Fruit fly (Drosophila melanogaster) whole organism, embryonic: ENCODE results near the gene CG10948.

Source experiments
- Abd-B ChIP-seq: fragments of 200-800 bp; sonication (Bioruptor generic); optimal IDR thresholded peaks from 2 replicates; lab custom pipeline; 2018; ENCODE audit warnings: missing biosample characterization, mild to moderate bottlenecking, missing genetic modification characterization, moderate library complexity
- Ada2b ChIP-seq: fragments of 200-800 bp; sonication (Bioruptor generic); IDR thresholded peaks from 2 replicates; pipeline ENCODE4 v1.3.6; 2022; ENCODE audit warnings: missing biosample characterization, missing genetic modification characterization
- Bteb2 ChIP-seq: fragments of 200-800 bp; sonication (Bioruptor generic); optimal IDR thresholded peaks from 2 replicates; lab custom pipeline; 2016; ENCODE audit warnings: missing biosample characterization, missing genetic modification characterization
- CG10321 ChIP-seq: fragments of 200-800 bp; sonication (Bioruptor generic); IDR thresholded peaks from 2 replicates; pipeline ENCODE4 v1.3.6; 2022; ENCODE audit warnings: missing biosample characterization, missing genetic modification characterization
- CG11695 ChIP-seq: fragments of 200-800 bp; sonication (Bioruptor generic); IDR thresholded peaks from 3 replicates; pipeline ENCODE4 v1.3.6; 2022; ENCODE audit warnings: missing biosample characterization, missing genetic modification characterization
- CG12236 ChIP-seq: fragments of 200-800 bp; sonication (Bioruptor generic); optimal IDR thresholded peaks from 2 replicates; lab custom pipeline; 2016; ENCODE audit warnings: missing biosample characterization, missing genetic modification characterization
- CG14965 ChIP-seq: fragments of 200-800 bp; sonication (Bioruptor generic); optimal IDR thresholded peaks from 2 replicates; lab custom pipeline; 2016; ENCODE audit warnings: missing biosample characterization, missing genetic modification characterization, borderline replicate concordance
- CG17912 ChIP-seq: fragments of 200-800 bp; sonication (Bioruptor generic); optimal IDR thresholded peaks from 2 replicates; lab custom pipeline; 2018; ENCODE audit warnings: missing biosample characterization, mild to moderate bottlenecking, missing genetic modification characterization
- CG18011 ChIP-seq: fragments of 200-800 bp; sonication (Bioruptor generic); optimal IDR thresholded peaks from 2 replicates; lab custom pipeline; 2017; ENCODE audit warnings: missing biosample characterization, missing genetic modification characterization, mild to moderate bottlenecking, moderate library complexity, missing genotype
- CG18262 ChIP-seq: fragments of 200-800 bp; optimal IDR thresholded peaks from 3 replicates; lab custom pipeline; 2019; ENCODE audit warnings: missing biosample characterization, mild to moderate bottlenecking, missing genetic modification characterization, moderate library complexity
- CG18476 ChIP-seq: fragments of 200-800 bp; sonication (Bioruptor generic); optimal IDR thresholded peaks from 2 replicates; lab custom pipeline; 2016; ENCODE audit warnings: missing biosample characterization, mild to moderate bottlenecking, missing genetic modification characterization
- CG2116 ChIP-seq: fragments of 200-800 bp; sonication (Bioruptor generic); optimal IDR thresholded peaks from 3 replicates; lab custom pipeline; 2018; ENCODE audit warnings: missing biosample characterization, mild to moderate bottlenecking, missing genetic modification characterization
- CG2889 ChIP-seq: fragments of 200-800 bp; sonication (Bioruptor generic); IDR thresholded peaks from 3 replicates; pipeline ENCODE4 v1.3.6; 2022; ENCODE audit warnings: missing biosample characterization, missing genetic modification characterization
- CG30431 ChIP-seq: fragments of 200-800 bp; sonication (Bioruptor generic); optimal IDR thresholded peaks from 2 replicates; lab custom pipeline; 2017; ENCODE audit warnings: missing biosample characterization, missing genetic modification characterization
- CG33557 ChIP-seq: fragments of 200-800 bp; sonication (Bioruptor generic); optimal IDR thresholded peaks from 2 replicates; lab custom pipeline; 2019; ENCODE audit warnings: missing biosample characterization, mild to moderate bottlenecking, missing genetic modification characterization, moderate library complexity
- CG4404 ChIP-seq: fragments of 200-800 bp; sonication (Bioruptor generic); IDR thresholded peaks from 2 replicates; pipeline ENCODE4 v1.3.6; 2022; ENCODE audit warnings: missing biosample characterization, missing genetic modification characterization
- CG4730 ChIP-seq: fragments of 200-800 bp; sonication (Bioruptor generic); IDR thresholded peaks from 2 replicates; pipeline ENCODE4 v1.3.6; 2022; ENCODE audit warnings: missing biosample characterization, missing genetic modification characterization
- CG4854 ChIP-seq: fragments of 200-800 bp; sonication (Bioruptor generic); optimal IDR thresholded peaks from 2 replicates; lab custom pipeline; 2016; ENCODE audit warnings: missing biosample characterization, missing genetic modification characterization, inconsistent platforms
- CG7357 ChIP-seq: fragments of 200-800 bp; sonication (Bioruptor generic); IDR thresholded peaks from 3 replicates; pipeline ENCODE4 v1.3.6; 2022; ENCODE audit warnings: missing biosample characterization, missing genetic modification characterization
- CG9797 ChIP-seq: fragments of 200-800 bp; sonication (Bioruptor generic); optimal IDR thresholded peaks from 3 replicates; lab custom pipeline; 2018; ENCODE audit warnings: missing biosample characterization, mild to moderate bottlenecking, missing genetic modification characterization
- CG9932 ChIP-seq: fragments of 200-800 bp; sonication (Bioruptor generic); IDR thresholded peaks from 2 replicates; pipeline ENCODE4 v1.3.6; 2022; ENCODE audit warnings: missing biosample characterization, missing genetic modification characterization
- CrebB ChIP-seq: fragments of 200-800 bp; sonication (Bioruptor generic); optimal IDR thresholded peaks from 3 replicates; lab custom pipeline; 2018; ENCODE audit warnings: missing biosample characterization, mild to moderate bottlenecking, missing genetic modification characterization
- Dad ChIP-seq: fragments of 200-800 bp; sonication (Bioruptor generic); optimal IDR thresholded peaks from 3 replicates; lab custom pipeline; 2016; ENCODE audit warnings: missing biosample characterization, missing genetic modification characterization
- Dll ChIP-seq: fragments of 200-800 bp; sonication (Bioruptor generic); IDR thresholded peaks from 4 replicates; pipeline ENCODE4 v1.3.6; 2022; ENCODE audit warnings: missing biosample characterization, missing genetic modification characterization; ENCODE audit not compliant: partially characterized antibody
- Drgx ChIP-seq: fragments of 200-800 bp; sonication (Bioruptor generic); IDR thresholded peaks from 2 replicates; pipeline ENCODE4 v1.3.6; 2022; ENCODE audit warnings: missing biosample characterization, missing genetic modification characterization
- HmgD ChIP-seq: fragments of 200-800 bp; sonication (Bioruptor generic); optimal IDR thresholded peaks from 3 replicates; lab custom pipeline; 2016; ENCODE audit warnings: missing biosample characterization, missing genetic modification characterization
- Hr51 ChIP-seq, 2 experiments: fragments of 200-800 bp; sonication (Bioruptor generic); optimal IDR thresholded peaks; 2 replicates in 1 of 2; 3 replicates in 1 of 2; lab custom pipeline; 2016 to 2018; ENCODE audit warnings: missing biosample characterization in 2 of 2, missing genetic modification characterization in 2 of 2, mild to moderate bottlenecking in 1 of 2, moderate library complexity in 1 of 2
- Hr78 ChIP-seq, 2 experiments: fragments of 200-800 bp in 1 of 2; fragments of >200 bp in 1 of 2; sonication (Bioruptor generic) in 1 of 2; optimal IDR thresholded peaks; 2 replicates each; lab custom pipeline; 2017 to 2019; ENCODE audit warnings: missing biosample characterization in 2 of 2, missing genetic modification characterization in 2 of 2, mild to moderate bottlenecking in 1 of 2, moderate library complexity in 1 of 2
- Oli ChIP-seq: fragments of 200-800 bp; sonication (Bioruptor generic); optimal IDR thresholded peaks from 2 replicates; lab custom pipeline; 2018; ENCODE audit warnings: missing biosample characterization, mild to moderate bottlenecking, missing genetic modification characterization, moderate library complexity
- Ravus ChIP-seq: fragments of 200-800 bp; sonication (Bioruptor generic); IDR thresholded peaks from 2 replicates; pipeline ENCODE4 v1.3.6; 2022; ENCODE audit warnings: missing biosample characterization, missing genetic modification characterization
- Sin3A ChIP-seq: fragments of >200 bp; optimal IDR thresholded peaks from 2 replicates; lab custom pipeline; 2018
- ato ChIP-seq: fragments of 200-800 bp; sonication (Bioruptor generic); IDR thresholded peaks from 2 replicates; pipeline ENCODE4 v1.3.6; 2022; ENCODE audit warnings: missing biosample characterization, missing genetic modification characterization; ENCODE audit not compliant: partially characterized antibody
- chinmo ChIP-seq: fragments of 200-800 bp; sonication (Bioruptor generic); IDR thresholded peaks from 4 replicates; pipeline ENCODE4 v1.3.6; 2022; ENCODE audit warnings: missing biosample characterization, missing genetic modification characterization; ENCODE audit not compliant: partially characterized antibody
- chm ChIP-seq: fragments of 200-800 bp; sonication (Bioruptor generic); IDR thresholded peaks from 2 replicates; pipeline ENCODE4 v1.3.6; 2022; ENCODE audit warnings: missing biosample characterization, missing genetic modification characterization
- danr ChIP-seq: fragments of 200-800 bp; sonication (Bioruptor generic); IDR thresholded peaks from 2 replicates; pipeline ENCODE4 v1.3.6; 2022; ENCODE audit warnings: missing biosample characterization, missing genetic modification characterization
- dimm ChIP-seq: fragments of 200-800 bp; sonication (Bioruptor generic); IDR thresholded peaks from 2 replicates; pipeline ENCODE4 v1.3.6; 2022; ENCODE audit warnings: missing biosample characterization, missing genetic modification characterization
- disco-r ChIP-seq: fragments of 200-800 bp; sonication (Bioruptor generic); optimal IDR thresholded peaks from 2 replicates; lab custom pipeline; 2016; ENCODE audit warnings: missing biosample characterization, missing genetic modification characterization
- ewg ChIP-seq: fragments of 200-800 bp; sonication (Bioruptor generic); optimal IDR thresholded peaks from 3 replicates; lab custom pipeline; 2017; ENCODE audit warnings: mild to moderate bottlenecking, missing biosample characterization, missing genetic modification reagents, missing genetic modification characterization
- gfzf ChIP-seq: fragments of 200-800 bp; sonication (Bioruptor generic); optimal IDR thresholded peaks from 2 replicates; lab custom pipeline; 2016; ENCODE audit warnings: missing biosample characterization, mild to moderate bottlenecking, missing genetic modification characterization, moderate library complexity
- hbn ChIP-seq: fragments of 200-800 bp; sonication (Bioruptor generic); IDR thresholded peaks from 2 replicates; pipeline ENCODE4 v1.3.6; 2022; ENCODE audit warnings: missing biosample characterization, missing genetic modification characterization; ENCODE audit not compliant: partially characterized antibody
- inv ChIP-seq: fragments of 200-800 bp; sonication (Bioruptor generic); IDR thresholded peaks from 2 replicates; pipeline ENCODE4 v1.3.6; 2022; ENCODE audit warnings: missing biosample characterization, missing genetic modification characterization; ENCODE audit not compliant: partially characterized antibody
- nom ChIP-seq: fragments of 200-800 bp; sonication (Bioruptor generic); optimal IDR thresholded peaks from 2 replicates; lab custom pipeline; 2017; ENCODE audit warnings: missing biosample characterization, missing genetic modification characterization, mild to moderate bottlenecking, moderate library complexity, missing genetic modification reagents
- pan ChIP-seq, 4 experiments: fragments of >200 bp in 3 of 4; fragments of 200-800 bp in 1 of 4; sonication (Bioruptor generic) in 1 of 4; optimal IDR thresholded peaks in 3 of 4; IDR thresholded peaks in 1 of 4; 2 replicates each; pipeline versions ENCODE4 v1.3.6 to Lab custom; 2017 to 2022; ENCODE audit warnings: missing biosample characterization in 2 of 4, missing genetic modification characterization in 2 of 4, mixed read lengths in 1 of 4
- pnt ChIP-seq: fragments of 200-800 bp; sonication (Bioruptor generic); optimal IDR thresholded peaks from 3 replicates; lab custom pipeline; 2016; ENCODE audit warnings: missing biosample characterization, missing genetic modification characterization
- sima ChIP-seq: fragments of 200-800 bp; sonication (Bioruptor generic); optimal IDR thresholded peaks from 2 replicates; lab custom pipeline; 2016; ENCODE audit warnings: missing biosample characterization, missing genetic modification characterization
- ssp ChIP-seq: fragments of 200-800 bp; sonication (Bioruptor generic); IDR thresholded peaks from 2 replicates; pipeline ENCODE4 v1.3.6; 2022; ENCODE audit warnings: missing biosample characterization, missing genetic modification characterization
- vvl ChIP-seq: fragments of 200-800 bp; sonication (Bioruptor generic); IDR thresholded peaks from 2 replicates; pipeline ENCODE4 v1.3.6; 2022; ENCODE audit warnings: missing biosample characterization, missing genetic modification characterization
- zfh1 ChIP-seq: fragments of 200-800 bp; sonication (Bioruptor generic); IDR thresholded peaks from 3 replicates; pipeline ENCODE4 v1.3.6; 2022; ENCODE audit warnings: missing biosample characterization, missing genetic modification characterization

The CG10948 gene

dm6 chr3L:12843056-12843799 is 6.7 kb downstream of the CG10948 start, which contains the start of gene nebu (continued):
- TF ChIP-seq CG17912 (GFP tag; lab: Kevin White, UChicago) (no peak), CG7357 (GFP tag; lab: Robert Waterston, UW) (peak; percentile 88), Ravus (GFP tag; lab: Robert Waterston, UW) (peak; percentile 93), CG30431 (peak; percentile 84), CG18262 (tag; lab: Kevin White, UChicago) (peak; percentile 86), CG18476 (GFP tag; lab: Kevin White, UChicago) (peak; percentile 93), CG33557 (GFP tag; lab: Kevin White, UChicago) (peak; percentile 47), inv (GFP tag; lab: Robert Waterston, UW) (no peak), chm (GFP tag; lab: Robert Waterston, UW) (peak; percentile 95; the same call in 1 of the 2 replicates), CG2889 (peak; percentile 94), pnt (GFP tag; lab: Kevin White, UChicago) (peak; percentile 94), gfzf (GFP tag; lab: Kevin White, UChicago) (peak; percentile 17), HmgD (GFP tag; lab: Kevin White, UChicago) (peak; percentile 97), ewg (GFP tag; lab: Kevin White, UChicago) (peak; percentile 87), Bteb2 (GFP tag; lab: Kevin White, UChicago) (peak; percentile 98), vvl (GFP tag; lab: Robert Waterston, UW) (peak; percentile 98), CG4854 (GFP tag; lab: Kevin White, UChicago) (peak; percentile 94), Dll (GFP tag; lab: Robert Waterston, UW) (no peak), CG11695 (peak; percentile 96), dimm (GFP tag; lab: Robert Waterston, UW) (no peak; the same call in 1 of the 2 replicates), Hr78 (GFP tag; optimal IDR thresholded peaks at IDR 0.05; lab: Kevin White, UChicago) (no peak), nom (peak; percentile 92), Sin3A (no peak), chinmo (GFP tag; lab: Robert Waterston, UW) (no peak), CG18011 (GFP tag; lab: Kevin White, UChicago) (peak; percentile 85), sima (peak; percentile 89), ato (no peak), Hr51 (GFP tag; optimal IDR thresholded peaks at IDR 0.05; lab: Kevin White, UChicago) (peak; percentile 95 to 96), CG2116 (GFP tag; lab: Kevin White, UChicago) (peak; percentile 73), CG4730 (GFP tag; lab: Robert Waterston, UW) (no peak; the same call in 1 of the 2 replicates), Oli (tag; lab: Kevin White, UChicago) (peak; percentile 95), pan (optimal IDR thresholded peaks at IDR 0.05; lab: Kevin White, UChicago) (no peak), pan (GFP tag; optimal IDR thresholded peaks at IDR 0.05 in 1 of 2, IDR thresholded peaks at IDR 0.05 in 1 of 2) (peak in 1 of 2 experiments; percentile 97), danr (peak; percentile 95), CG9797 (GFP tag; lab: Kevin White, UChicago) (no peak), CG14965 (peak; percentile 81), Drgx (GFP tag; lab: Robert Waterston, UW) (peak; percentile 97), Ada2b (GFP tag; lab: Robert Waterston, UW) (peak; percentile 96), CG9932 (GFP tag; lab: Robert Waterston, UW) (peak; percentile 98), CG12236 (GFP tag; lab: Kevin White, UChicago) (peak; percentile 82), zfh1 (GFP tag; lab: Robert Waterston, UW) (peak; percentile 96), disco-r (GFP tag; lab: Kevin White, UChicago) (peak; percentile 93), ssp (no peak; the same call in 1 of the 2 replicates), Abd-B (GFP tag; lab: Kevin White, UChicago) (no peak), Dad (GFP tag; lab: Kevin White, UChicago) (peak; percentile 94), CrebB (peak; percentile 95), CG10321 (GFP tag; lab: Robert Waterston, UW) (peak; percentile 73; the same call in 1 of the 2 replicates), hbn (GFP tag; lab: Robert Waterston, UW) (no peak), CG4404 (GFP tag; lab: Robert Waterston, UW) (no peak; the same call in 1 of the 2 replicates)
